Worm (Caenorhabditis elegans) whole organism, young adult: Measurements from ENCODE around the gene srx-80.

ENCODE experiments used
- B0019.2 ChIP-seq: fragments of 200-800 bp; sonication (Bioruptor generic); conservative IDR thresholded peaks from 2 replicates; pipeline ENCODE4 v1.3.6; 2022; ENCODE audit warnings: missing genetic modification reagents, missing genetic modification characterization, missing compliant biosample characterization
- B0261.1 ChIP-seq: sonication (generic microtip); optimal IDR thresholded peaks from 2 replicates; lab custom pipeline; 2016; ENCODE audit warnings: mild to moderate bottlenecking, missing genetic modification characterization, moderate library complexity, missing compliant biosample characterization
- C06A6.2 ChIP-seq: fragments of 200-800 bp; sonication (Bioruptor generic); conservative IDR thresholded peaks from 2 replicates; pipeline ENCODE4 v1.3.6; 2022; ENCODE audit warnings: missing genetic modification characterization, missing compliant biosample characterization
- C17E4.6 ChIP-seq: fragments of 200-800 bp; sonication (Bioruptor generic); IDR thresholded peaks from 2 replicates; pipeline ENCODE4 v1.3.6; 2022; ENCODE audit warnings: missing genetic modification reagents, missing genetic modification characterization, missing compliant biosample characterization
- F22D6.2 ChIP-seq: sonication (generic microtip); optimal IDR thresholded peaks from 2 replicates; lab custom pipeline; 2016; ENCODE audit warnings: mild to moderate bottlenecking, missing genetic modification characterization, missing compliant biosample characterization
- F33H1.4 ChIP-seq: fragments of 200-800 bp; sonication (Bioruptor generic); IDR thresholded peaks from 2 replicates; pipeline ENCODE4 v1.3.6; 2022; ENCODE audit warnings: missing genetic modification reagents, missing genetic modification characterization, missing compliant biosample characterization
- F39B2.1 ChIP-seq: fragments of 200-800 bp; sonication (Bioruptor generic); IDR thresholded peaks from 2 replicates; pipeline ENCODE4 v1.3.6; 2022; ENCODE audit warnings: missing genetic modification reagents, missing genetic modification characterization, missing compliant biosample characterization
- F57A8.1 ChIP-seq: fragments of 200-800 bp; sonication (Bioruptor generic); optimal IDR thresholded peaks from 2 replicates; lab custom pipeline; 2018; ENCODE audit warnings: mild to moderate bottlenecking, missing genetic modification characterization, moderate library complexity, missing compliant biosample characterization
- F57C9.4 ChIP-seq: sonication (generic microtip); optimal IDR thresholded peaks from 2 replicates; lab custom pipeline; 2017; ENCODE audit warnings: mild to moderate bottlenecking, missing genetic modification characterization, missing compliant biosample characterization
- K11D2.4 ChIP-seq: fragments of 200-800 bp; sonication (Bioruptor generic); IDR thresholded peaks from 2 replicates; pipeline ENCODE4 v1.3.6; 2022; ENCODE audit warnings: missing genetic modification reagents, missing genetic modification characterization, missing compliant biosample characterization
- K12H6.12 ChIP-seq: fragments of 200-800 bp; sonication (Bioruptor generic); optimal IDR thresholded peaks from 2 replicates; lab custom pipeline; 2018; ENCODE audit warnings: mild to moderate bottlenecking, missing genetic modification characterization, missing compliant biosample characterization
- Y53F4B.3 ChIP-seq: fragments of 200-800 bp; sonication (Bioruptor generic); IDR thresholded peaks from 2 replicates; pipeline ENCODE4 v1.3.6; 2022; ENCODE audit warnings: missing genetic modification reagents, missing genetic modification characterization, missing compliant biosample characterization
- Y56A3A.18 ChIP-seq: fragments of 200-800 bp; sonication (Bioruptor generic); IDR thresholded peaks from 2 replicates; pipeline ENCODE4 v1.3.6; 2022; ENCODE audit warnings: missing genetic modification reagents, missing genetic modification characterization, missing compliant biosample characterization
- Y95B8A.8 ChIP-seq: fragments of 200-800 bp; sonication (Bioruptor generic); IDR thresholded peaks from 2 replicates; pipeline ENCODE4 v1.3.6; 2022; ENCODE audit warnings: missing genetic modification reagents, missing genetic modification characterization, missing compliant biosample characterization
- ama-1 ChIP-seq, 3 experiments: fragments of 150-350 bp in 1 of 3; sonication (generic microtip) in 2 of 3; optimal IDR thresholded peaks; 2 replicates each; lab custom pipeline; 2014 to 2018; ENCODE audit warnings: missing biosample characterization in 2 of 3, missing genetic modification characterization in 2 of 3, missing genetic modification reagents in 2 of 3
- aptf-2 ChIP-seq: fragments of 200-800 bp; sonication (Bioruptor generic); conservative IDR thresholded peaks from 2 replicates; pipeline ENCODE4 v1.3.6; 2022; ENCODE audit warnings: missing genetic modification reagents, missing genetic modification characterization, missing compliant biosample characterization
- attf-3 ChIP-seq: fragments of 200-800 bp; sonication (Bioruptor generic); conservative IDR thresholded peaks from 2 replicates; pipeline ENCODE4 v1.3.6; 2022; ENCODE audit warnings: missing genetic modification reagents, missing genetic modification characterization, missing compliant biosample characterization
- attf-5 ChIP-seq: fragments of 200-800 bp; sonication (Bioruptor generic); optimal IDR thresholded peaks from 2 replicates; lab custom pipeline; 2018; ENCODE audit warnings: mild to moderate bottlenecking, missing genetic modification characterization, missing compliant biosample characterization
- cebp-1 ChIP-seq, 2 experiments: fragments of 200-800 bp in 1 of 2; sonication (Bioruptor generic) in 1 of 2; sonication (generic microtip) in 1 of 2; IDR thresholded peaks in 1 of 2; optimal IDR thresholded peaks in 1 of 2; 2 replicates each; pipeline versions ENCODE4 v1.3.6 to Lab custom; 2017 to 2022; ENCODE audit warnings: missing compliant biosample characterization in 2 of 2, missing genetic modification characterization in 2 of 2, mild to moderate bottlenecking in 1 of 2, missing genetic modification reagents in 1 of 2, moderate library complexity in 1 of 2
- ceh-27 ChIP-seq: fragments of 200-800 bp; sonication (Bioruptor generic); optimal IDR thresholded peaks from 2 replicates; lab custom pipeline; 2018; ENCODE audit warnings: mild to moderate bottlenecking, missing genetic modification characterization, moderate library complexity, missing compliant biosample characterization
- chd-7 ChIP-seq: sonication (generic microtip); optimal IDR thresholded peaks from 2 replicates; lab custom pipeline; 2016; ENCODE audit warnings: mild to moderate bottlenecking, missing genetic modification characterization, moderate library complexity, missing compliant biosample characterization
- die-1 ChIP-seq: sonication (generic microtip); optimal IDR thresholded peaks from 2 replicates; lab custom pipeline; 2016; ENCODE audit warnings: missing genotype, mild to moderate bottlenecking, missing genetic modification characterization, missing compliant biosample characterization
- egl-44 ChIP-seq: fragments of 200-800 bp; sonication (Bioruptor generic); IDR thresholded peaks from 2 replicates; pipeline ENCODE4 v1.3.6; 2022; ENCODE audit warnings: missing genetic modification reagents, missing genetic modification characterization, missing compliant biosample characterization
- ets-4 ChIP-seq: fragments of 200-800 bp; sonication (Bioruptor generic); optimal IDR thresholded peaks from 2 replicates; lab custom pipeline; 2018; ENCODE audit warnings: mild to moderate bottlenecking, missing genetic modification characterization, missing compliant biosample characterization
- gei-17 ChIP-seq: fragments of 200-800 bp; sonication (Bioruptor generic); optimal IDR thresholded peaks from 2 replicates; lab custom pipeline; 2018; ENCODE audit warnings: mild to moderate bottlenecking, missing genetic modification characterization, missing compliant biosample characterization
- hsf-1 ChIP-seq: fragments of 200-800 bp; sonication (Bioruptor generic); IDR thresholded peaks from 2 replicates; pipeline ENCODE4 v1.3.6; 2022; ENCODE audit warnings: missing genetic modification reagents, missing genetic modification characterization, missing compliant biosample characterization
- lag-1 ChIP-seq: fragments of 200-800 bp; sonication (Bioruptor generic); IDR thresholded peaks from 2 replicates; pipeline ENCODE4 v1.3.6; 2022; ENCODE audit warnings: missing genetic modification reagents, missing genetic modification characterization, missing compliant biosample characterization
- lin-35 ChIP-seq, 3 experiments: fragments of 150-350 bp in 2 of 3; sonication (generic microtip) in 1 of 3; optimal IDR thresholded peaks; 2 replicates each; lab custom pipeline; 2014 to 2018; ENCODE audit warnings: missing biosample characterization in 3 of 3, missing genetic modification characterization in 3 of 3, missing genetic modification reagents in 3 of 3
- lin-40 ChIP-seq: sonication (generic microtip); optimal IDR thresholded peaks from 2 replicates; lab custom pipeline; 2016; ENCODE audit warnings: missing genetic modification characterization, mild to moderate bottlenecking, missing compliant biosample characterization, missing genotype, missing genetic modification reagents
- lin-54 ChIP-seq: fragments of 200-800 bp; sonication (Bioruptor generic); optimal IDR thresholded peaks from 2 replicates; lab custom pipeline; 2018; ENCODE audit warnings: mild to moderate bottlenecking, missing genetic modification characterization, missing compliant biosample characterization
- lsy-27 ChIP-seq: sonication (generic microtip); optimal IDR thresholded peaks from 2 replicates; lab custom pipeline; 2017; ENCODE audit warnings: missing genetic modification characterization, mild to moderate bottlenecking, missing compliant biosample characterization, antibody characterized with exemption, missing genotype, borderline replicate concordance; ENCODE audit not compliant: insufficient read depth
- madf-10 ChIP-seq: sonication (generic microtip); optimal IDR thresholded peaks from 2 replicates; lab custom pipeline; 2016; ENCODE audit warnings: mild to moderate bottlenecking, missing genetic modification characterization, missing compliant biosample characterization
- mel-28 ChIP-seq: sonication (generic microtip); optimal IDR thresholded peaks from 2 replicates; lab custom pipeline; 2016; ENCODE audit warnings: borderline replicate concordance, mild to moderate bottlenecking, missing genetic modification characterization, missing compliant biosample characterization
- mes-4 ChIP-seq: sonication (generic microtip); optimal IDR thresholded peaks from 2 replicates; lab custom pipeline; 2016; ENCODE audit warnings: missing genotype, missing genetic modification characterization, missing compliant biosample characterization
- nfya-2 ChIP-seq: fragments of 200-800 bp; sonication (Bioruptor generic); IDR thresholded peaks from 2 replicates; pipeline ENCODE4 v1.3.6; 2022; ENCODE audit warnings: missing genetic modification reagents, missing genetic modification characterization, missing compliant biosample characterization
- nhr-120 ChIP-seq: fragments of 200-800 bp; sonication (Bioruptor generic); IDR thresholded peaks from 2 replicates; pipeline ENCODE4 v1.3.6; 2022; ENCODE audit warnings: missing genetic modification characterization, missing compliant biosample characterization
- nhr-179 ChIP-seq: sonication (generic microtip); optimal IDR thresholded peaks from 2 replicates; lab custom pipeline; 2016; ENCODE audit warnings: mild to moderate bottlenecking, missing genetic modification characterization, missing compliant biosample characterization
- nhr-90 ChIP-seq: sonication (generic microtip); optimal IDR thresholded peaks from 2 replicates; lab custom pipeline; 2016; ENCODE audit warnings: missing genotype, mild to moderate bottlenecking, missing genetic modification characterization, missing compliant biosample characterization
- rcor-1 ChIP-seq: fragments of 200-800 bp; sonication (Bioruptor generic); IDR thresholded peaks from 2 replicates; pipeline ENCODE4 v1.3.6; 2022; ENCODE audit warnings: missing genetic modification reagents, missing genetic modification characterization, missing compliant biosample characterization
- rec-8 ChIP-seq, 2 experiments: sonication (generic microtip); optimal IDR thresholded peaks; 2 replicates each; lab custom pipeline; 2016; ENCODE audit warnings: mild to moderate bottlenecking in 2 of 2, missing genetic modification characterization in 2 of 2, missing genetic modification reagents in 2 of 2, missing genotype in 2 of 2, missing biosample characterization in 1 of 2, missing compliant biosample characterization in 1 of 2, moderate library complexity in 1 of 2
- sdz-38 ChIP-seq: sonication (generic microtip); optimal IDR thresholded peaks from 2 replicates; lab custom pipeline; 2016; ENCODE audit warnings: missing genotype, missing genetic modification characterization, missing compliant biosample characterization
- tbx-9 ChIP-seq: sonication (generic microtip); optimal IDR thresholded peaks from 2 replicates; lab custom pipeline; 2016; ENCODE audit warnings: borderline replicate concordance, missing genetic modification characterization, inconsistent platforms, missing compliant biosample characterization
- tlf-1 ChIP-seq: fragments of 200-800 bp; sonication (Bioruptor generic); optimal IDR thresholded peaks from 2 replicates; lab custom pipeline; 2018; ENCODE audit warnings: mild to moderate bottlenecking, missing genetic modification characterization, missing compliant biosample characterization
- unc-130 ChIP-seq: sonication (generic microtip); optimal IDR thresholded peaks from 2 replicates; lab custom pipeline; 2016; ENCODE audit warnings: missing genetic modification reagents, missing genetic modification characterization, missing compliant biosample characterization
- xnd-1 ChIP-seq: sonication (generic microtip); optimal IDR thresholded peaks from 2 replicates; lab custom pipeline; 2016; ENCODE audit warnings: missing genotype, missing genetic modification reagents, missing genetic modification characterization, missing compliant biosample characterization
- ztf-18 ChIP-seq: sonication (generic microtip); optimal IDR thresholded peaks from 2 replicates; lab custom pipeline; 2016; ENCODE audit warnings: missing genotype, mild to moderate bottlenecking, missing genetic modification characterization, missing compliant biosample characterization
- ztf-25 ChIP-seq: fragments of 200-800 bp; sonication (Bioruptor generic); IDR thresholded peaks from 2 replicates; pipeline ENCODE4 v1.3.6; 2022; ENCODE audit warnings: missing genetic modification reagents, missing genetic modification characterization, missing compliant biosample characterization
- ztf-26 ChIP-seq: sonication (generic microtip); optimal IDR thresholded peaks from 2 replicates; lab custom pipeline; 2017; ENCODE audit warnings: missing genetic modification characterization, missing compliant biosample characterization

The srx-80 gene

ce11 chrV:11644166-11644565 lies 50.6 kb downstream of the srx-80 start, which contains the start of gene bir-1 (continued):
- TF ChIP-seq B0019.2 (no peak), lsy-27 (tag; lab: Kevin White, UChicago) (no peak), cebp-1 (GFP tag; IDR thresholded peaks at IDR 0.05; lab: Robert Waterston, UW) (no peak), cebp-1 (tag; optimal IDR thresholded peaks at IDR 0.05; lab: Kevin White, UChicago) (peak; percentile 52), sdz-38 (tag; lab: Kevin White, UChicago) (no peak), hsf-1 (GFP tag; lab: Robert Waterston, UW) (no peak), lin-54 (GFP tag; lab: Kevin White, UChicago) (peak; percentile 32), rec-8 (tag; optimal IDR thresholded peaks at IDR 0.05; lab: Kevin White, UChicago) (peak in 1 of 2 experiments; percentile 7), ztf-25 (GFP tag; lab: Robert Waterston, UW) (no peak), F33H1.4 (GFP tag; lab: Robert Waterston, UW) (peak; percentile 30; the same call in 1 of the 2 replicates), attf-3 (peak; percentile 22; the same call in 1 of the 2 replicates), C17E4.6 (no peak), attf-5 (peak; percentile 81), xnd-1 (tag; lab: Kevin White, UChicago) (no peak), Y53F4B.3 (GFP tag; lab: Robert Waterston, UW) (no peak), tbx-9 (tag; lab: Kevin White, UChicago) (no peak), C06A6.2 (GFP tag; lab: Robert Waterston, UW) (no peak), nfya-2 (no peak), F39B2.1 (GFP tag; lab: Robert Waterston, UW) (no peak), mes-4 (no peak), B0261.1 (tag; lab: Kevin White, UChicago) (no peak), Y95B8A.8 (GFP tag; lab: Robert Waterston, UW) (peak; percentile 46; the same call in 1 of the 2 replicates), K12H6.12 (tag; lab: Kevin White, UChicago) (peak; percentile 1), chd-7 (tag; lab: Kevin White, UChicago) (no peak), lin-40 (tag; lab: Kevin White, UChicago) (no peak), ceh-27 (GFP tag; lab: Kevin White, UChicago) (no peak), lin-35 (GFP tag; optimal IDR thresholded peaks at IDR 0.05; lab: Kevin White, UChicago) (no peak), lag-1 (GFP tag; lab: Robert Waterston, UW) (no peak), ama-1 (optimal IDR thresholded peaks at IDR 0.05; lab: Kevin White, UChicago) (no peak), ama-1 (GFP tag; optimal IDR thresholded peaks at IDR 0.05; lab: Kevin White, UChicago) (no peak), F57C9.4 (tag; lab: Kevin White, UChicago) (no peak), die-1 (no peak), unc-130 (peak; percentile 42), nhr-120 (no peak), aptf-2 (no peak), rcor-1 (GFP tag; lab: Robert Waterston, UW) (0 out of 2 replicates have a peak, but pooled peaks have one; percentile 26), madf-10 (peak; percentile 35), Y56A3A.18 (no peak), ztf-18 (tag; lab: Kevin White, UChicago) (peak; percentile 35), gei-17 (GFP tag; lab: Kevin White, UChicago) (no peak), egl-44 (GFP tag; lab: Robert Waterston, UW) (no peak), F22D6.2 (tag; lab: Kevin White, UChicago) (no peak), K11D2.4 (GFP tag; lab: Robert Waterston, UW) (no peak), nhr-179 (no peak), tlf-1 (no peak), nhr-90 (tag; lab: Kevin White, UChicago) (no peak), mel-28 (no peak), F57A8.1 (GFP tag; lab: Kevin White, UChicago) (no peak), ztf-26 (tag; lab: Kevin White, UChicago) (no peak), ets-4 (GFP tag; lab: Kevin White, UChicago) (no peak)
